Fruit fly (Drosophila melanogaster): ENCODE data around the gene Scamp.
A peak's percentile ranks its signal among the peaks of the same experiment; 100 is the strongest.

Gene Scamp

DNA sequence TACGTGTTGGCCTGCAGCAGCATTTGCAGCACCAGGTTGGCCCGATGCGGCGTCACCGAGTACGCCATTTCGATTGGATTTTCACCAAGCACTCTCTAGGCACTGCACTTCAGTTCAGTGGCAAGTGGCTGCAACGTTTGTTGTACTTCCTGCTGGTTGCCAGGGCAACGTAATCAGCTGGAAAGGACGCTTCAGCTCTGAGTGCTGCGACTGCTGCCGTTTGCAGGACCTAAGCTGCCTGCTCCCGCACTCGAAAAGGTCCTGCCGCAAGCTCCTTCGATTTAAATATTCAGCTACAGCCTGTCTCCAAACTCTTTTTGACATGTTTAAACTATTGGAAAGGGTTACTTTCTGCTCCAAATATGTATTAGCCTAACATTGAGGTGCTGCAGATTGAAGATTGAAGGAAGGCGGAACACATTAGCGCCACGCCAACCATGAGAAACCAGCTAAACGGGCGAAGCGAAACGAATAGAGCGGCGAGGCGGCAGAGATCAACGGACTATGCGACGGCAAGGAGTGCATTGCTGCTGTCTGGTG lies 17.8 kb upstream of the Scamp start, which contains the start of the genes CG15642 and CG15641:
CG15642 (minus strand) TSS at position 356 of the 540 bp plus-strand sequence.
CG15641 (plus strand) TSS at position 490 of the 540 bp plus-strand sequence.
- TF ChIP-seq CG17801 (GFP tag; optimal IDR thresholded peaks at IDR 0.05; ENCODE audit: partially characterized antibody): no peak

DNA sequence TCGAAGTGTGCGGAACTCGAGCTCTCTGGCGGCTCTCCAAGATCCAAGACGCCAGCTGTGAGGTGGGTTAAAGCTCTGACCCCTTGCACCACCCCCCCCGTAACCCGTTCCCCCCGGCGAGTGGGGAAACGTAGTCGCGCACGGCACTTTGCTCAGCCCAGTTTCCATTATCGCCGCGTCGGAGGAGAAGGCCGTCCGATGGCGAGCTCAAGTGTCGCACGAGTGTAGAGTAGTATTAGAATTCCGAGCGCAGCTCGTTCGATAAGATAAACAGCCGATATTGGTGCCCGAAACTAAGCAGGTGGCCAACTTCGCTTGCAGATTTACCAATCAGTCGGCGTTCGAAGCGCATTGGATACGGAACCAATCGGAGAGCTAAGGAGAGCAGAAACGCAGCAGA lies 15.7 kb upstream of the Scamp start:
- TF ChIP-seq CG17801 (GFP tag; optimal IDR thresholded peaks at IDR 0.05; ENCODE audit: partially characterized antibody): no peak

DNA sequence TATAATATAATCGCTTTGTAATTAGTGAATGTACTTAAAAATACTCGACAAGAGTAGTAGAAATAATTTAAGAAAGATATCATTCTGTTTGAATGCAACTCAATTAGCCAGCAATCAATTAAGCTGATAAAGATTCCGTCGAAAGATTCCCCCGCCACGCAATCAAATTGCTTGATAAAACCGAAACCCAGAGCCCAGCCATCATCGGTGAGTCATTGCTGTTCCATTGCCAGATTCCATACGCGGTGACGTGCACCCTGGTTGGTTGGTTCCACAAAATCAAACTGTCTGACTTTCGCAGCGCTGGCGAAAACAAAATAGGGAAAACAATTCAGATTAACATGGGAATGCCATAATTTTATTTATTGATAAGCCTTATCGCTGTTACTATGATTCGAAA lies 14.8 kb upstream of the Scamp start:
- no peak for TF ChIP-seq CG17801 (GFP tag; optimal IDR thresholded peaks at IDR 0.05; ENCODE audit: partially characterized antibody)

DNA sequence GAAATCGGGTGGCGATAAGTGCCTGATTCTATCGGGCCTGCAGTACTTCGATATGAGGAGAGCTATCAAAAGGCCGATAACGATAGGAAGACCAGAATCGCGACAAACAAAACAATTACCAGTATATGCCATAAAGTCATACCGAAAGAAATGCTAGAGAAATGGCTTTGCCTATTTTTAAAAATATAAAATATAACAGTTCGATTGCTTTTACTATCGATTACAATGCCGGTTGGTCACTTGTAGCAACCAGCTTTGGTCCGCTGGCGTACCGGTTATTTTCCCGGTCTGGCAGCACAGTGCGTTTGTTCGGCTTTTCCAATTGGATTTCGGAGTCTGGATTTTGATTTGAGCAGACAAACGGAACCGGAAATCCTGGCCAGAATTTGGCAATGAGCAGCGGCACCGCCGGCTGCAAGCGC lies 12.8 kb upstream of the Scamp start, which contains the start of the genes shtd, CG6294 and CG6299:
shtd (minus strand) TSS at position 6 of the 422 bp plus-strand sequence.
CG6294 (plus strand) TSS at position 287 of the 422 bp plus-strand sequence.
CG6299 (plus strand) TSS at position 287 of the 422 bp plus-strand sequence.
- TF ChIP-seq CG17801 (GFP tag; optimal IDR thresholded peaks at IDR 0.05; ENCODE audit: partially characterized antibody): no peak

DNA sequence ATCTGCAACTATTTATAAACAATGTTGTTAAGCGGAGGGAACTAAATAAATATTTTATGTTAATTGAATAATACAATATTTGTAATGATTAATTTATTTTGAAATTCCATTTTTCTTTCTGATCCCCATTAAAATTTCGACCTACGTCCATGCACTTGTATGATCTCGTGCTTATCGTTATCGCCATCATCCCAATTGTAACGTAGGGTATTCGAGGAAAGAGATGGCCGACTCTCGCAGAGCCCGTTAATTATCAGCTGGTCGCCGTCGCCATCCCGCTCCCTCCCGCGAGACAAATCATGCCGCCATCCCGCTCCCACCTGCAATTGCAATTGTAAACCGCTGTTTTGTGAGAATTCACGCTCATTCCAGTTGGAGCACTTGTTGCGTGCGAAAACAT lies 3.4 kb upstream of the Scamp start, which contains the start of gene CG11655:
CG11655 (plus strand) TSS at position 351 of the 400 bp plus-strand sequence.
- peak; percentile 50 for TF ChIP-seq CG17801 (GFP tag; optimal IDR thresholded peaks at IDR 0.05; ENCODE audit: partially characterized antibody)

DNA sequence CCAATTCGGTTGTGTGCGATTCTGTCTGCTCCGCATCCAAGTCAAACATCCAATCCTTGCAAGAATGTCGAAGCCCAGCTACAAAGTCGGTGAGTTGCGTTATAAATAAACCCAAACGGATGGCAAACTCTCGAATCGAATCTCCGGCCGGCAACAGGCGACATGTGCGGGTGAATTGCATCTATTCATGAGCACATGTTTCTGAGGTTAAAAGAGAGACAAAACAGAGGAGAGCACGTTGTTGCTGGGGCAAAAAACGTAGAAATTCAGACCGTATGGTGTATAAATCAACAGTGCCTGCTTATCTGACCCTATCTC lies 603 bp upstream of the Scamp start:
- no peak for TF ChIP-seq CG17801 (GFP tag; optimal IDR thresholded peaks at IDR 0.05; ENCODE audit: partially characterized antibody)

DNA sequence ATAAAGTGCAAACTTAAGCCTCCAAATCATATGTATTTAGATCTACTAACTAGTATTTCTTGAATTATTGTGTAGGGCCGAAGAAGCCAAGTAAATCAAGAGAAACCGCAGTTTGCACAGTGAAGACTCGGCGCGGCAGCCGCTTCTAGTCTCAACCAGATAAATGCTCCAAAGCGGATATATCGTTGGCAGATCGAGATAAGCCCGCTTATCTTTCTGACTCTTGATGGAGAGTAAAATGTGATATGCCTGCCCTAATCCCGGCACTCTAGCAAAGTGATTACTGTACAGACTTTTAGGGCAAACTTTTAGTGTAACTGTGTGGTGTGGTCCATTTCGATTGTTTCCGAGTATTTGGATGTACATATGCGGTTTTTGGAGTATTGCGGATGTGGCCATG lies 874 bp downstream of the Scamp start:
- TF ChIP-seq CG17801 (GFP tag; optimal IDR thresholded peaks at IDR 0.05; ENCODE audit: partially characterized antibody): no peak

DNA sequence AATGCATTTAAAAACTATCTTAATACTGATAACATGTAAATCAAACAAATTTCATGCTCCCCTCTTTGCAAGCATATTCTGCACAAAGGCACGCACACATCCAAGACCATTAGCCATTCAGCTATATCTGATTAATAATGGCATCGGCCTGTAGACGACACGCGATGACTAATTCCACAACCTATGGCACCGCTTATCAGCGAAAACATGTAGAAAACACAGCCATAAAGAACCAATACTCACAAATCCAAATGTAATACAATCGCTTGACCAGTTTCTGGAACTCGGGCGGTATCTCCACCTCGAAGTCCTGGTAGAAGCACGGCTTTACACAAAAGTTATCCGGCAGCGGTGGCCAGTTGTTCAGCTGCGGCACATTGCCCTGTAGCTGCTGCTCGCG lies 1.5 kb downstream of the Scamp start:
- TF ChIP-seq CG17801 (GFP tag; optimal IDR thresholded peaks at IDR 0.05; ENCODE audit: partially characterized antibody): no peak

DNA sequence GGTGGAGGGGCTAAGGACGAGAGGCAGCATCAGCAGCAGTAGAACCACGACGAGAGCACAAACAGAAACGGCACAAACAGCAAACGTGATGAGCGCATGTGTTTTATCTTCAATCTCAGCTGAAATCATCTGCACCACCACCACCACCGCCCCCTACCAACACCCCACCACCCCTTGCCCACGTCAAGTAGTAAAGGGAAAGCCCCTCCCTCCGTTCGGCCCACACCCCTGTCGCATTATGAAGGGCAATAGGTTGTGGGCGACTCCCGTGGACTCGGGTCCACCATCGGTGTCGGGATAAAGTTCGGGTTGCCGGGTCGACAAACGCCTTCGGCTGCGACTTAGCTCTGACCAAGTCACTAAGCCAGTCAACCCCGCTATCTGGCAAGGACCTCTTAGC lies 6.2 kb downstream of the Scamp start:
- TF ChIP-seq CG17801 (GFP tag; optimal IDR thresholded peaks at IDR 0.05; ENCODE audit: partially characterized antibody): no peak

DNA sequence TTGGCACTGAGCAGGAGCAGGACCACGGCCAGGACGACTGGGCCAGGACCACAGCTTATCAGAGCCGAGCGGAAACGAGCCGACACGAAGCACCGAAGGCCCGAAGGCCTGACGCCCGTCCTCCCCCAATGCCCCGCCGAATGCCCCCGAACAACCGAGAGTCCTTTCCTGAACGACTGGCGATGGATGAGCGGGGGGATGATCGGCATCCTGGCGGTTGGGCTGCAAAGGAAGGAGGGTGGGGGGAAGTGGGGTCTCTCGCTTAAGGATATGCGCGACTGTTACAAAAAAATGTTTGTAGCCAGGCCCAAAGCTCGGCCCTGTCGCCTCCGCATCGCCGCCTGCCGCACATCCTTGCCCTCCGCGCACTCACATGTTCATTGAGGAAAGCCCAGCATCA lies 8.4 kb downstream of the Scamp start, which contains the start of gene Cngl:
Cngl (minus strand) TSS at position 8 of the 400 bp plus-strand sequence.
- no peak for TF ChIP-seq CG17801 (GFP tag; optimal IDR thresholded peaks at IDR 0.05; ENCODE audit: partially characterized antibody)

DNA sequence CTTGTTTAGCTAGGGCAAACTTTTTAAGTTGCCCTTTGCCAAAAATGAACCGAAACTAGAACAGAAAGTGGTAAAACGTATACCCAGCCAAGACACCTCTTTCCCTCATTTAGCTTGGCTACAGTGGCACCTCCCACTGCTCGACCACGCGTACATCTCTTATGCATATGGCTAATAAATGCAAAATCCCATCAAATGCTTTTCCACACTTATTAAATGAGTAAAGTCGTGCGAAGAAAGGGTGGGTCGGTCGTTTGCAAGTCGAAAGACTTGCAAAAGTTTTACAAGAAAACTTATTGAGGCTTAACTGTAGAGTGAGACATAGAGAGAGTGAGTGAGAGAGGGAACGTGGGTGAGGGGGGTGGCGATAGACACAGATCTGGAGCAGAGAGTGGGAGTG lies 42.9 kb downstream of the Scamp start:
- no peak for TF ChIP-seq CG17801 (GFP tag; optimal IDR thresholded peaks at IDR 0.05; ENCODE audit: partially characterized antibody)

DNA sequence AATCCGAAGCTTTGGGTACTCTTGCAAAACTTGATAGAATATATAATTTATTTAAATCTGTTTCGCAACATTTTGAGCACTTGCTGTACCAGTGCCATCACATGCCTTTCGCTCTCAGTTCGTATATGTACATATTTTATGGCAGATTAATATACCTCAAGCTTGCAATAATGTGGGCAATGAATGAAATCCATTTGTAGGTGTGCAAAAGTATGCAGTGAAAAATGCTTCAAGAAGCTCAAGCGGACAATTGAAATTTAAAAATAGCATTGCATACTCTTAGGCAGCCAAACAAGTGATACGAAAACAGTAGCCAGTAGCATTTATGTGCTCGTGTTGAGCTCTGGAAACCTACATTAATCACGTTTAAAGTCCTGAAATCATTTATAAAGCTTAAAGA lies 47.8 kb downstream of the Scamp start:
- TF ChIP-seq CG17801 (GFP tag; optimal IDR thresholded peaks at IDR 0.05; ENCODE audit: partially characterized antibody): no peak

All from ovary, adult (tissue).